Fruit fly (Drosophila melanogaster) whole organism, wandering third instar larva: ENCODE measurements around the gene Ugt304A1.

Experiments used
- Abd-B ChIP-seq: fragments of >200 bp; optimal IDR thresholded peaks from 2 replicates; lab custom pipeline; 2017; ENCODE audit warnings: missing biosample characterization, missing genetic modification characterization
- CG9705 ChIP-seq: fragments of 200-800 bp; sonication (Bioruptor generic); optimal IDR thresholded peaks from 2 replicates; lab custom pipeline; 2018; ENCODE audit warnings: missing biosample characterization, mild to moderate bottlenecking, missing genetic modification characterization
- Mio ChIP-seq: sonication (Bioruptor generic); optimal IDR thresholded peaks from 2 replicates; lab custom pipeline; 2016; ENCODE audit warnings: missing biosample characterization, missing genetic modification characterization
- Myc ChIP-seq: fragments of >200 bp; optimal IDR thresholded peaks from 2 replicates; lab custom pipeline; 2017
- N ChIP-seq: fragments of >200 bp; optimal IDR thresholded peaks from 2 replicates; lab custom pipeline; 2018; ENCODE audit warnings: missing biosample characterization, missing external identifiers, missing genetic modification characterization
- OdsH ChIP-seq: fragments of 200-800 bp; sonication (Bioruptor generic); optimal IDR thresholded peaks from 2 replicates; lab custom pipeline; 2016; ENCODE audit warnings: missing biosample characterization, mild to moderate bottlenecking, missing genetic modification characterization
- Rel ChIP-seq, 2 experiments: fragments of 200-800 bp; sonication (Bioruptor generic) in 1 of 2; optimal IDR thresholded peaks; 2 replicates in 1 of 2; 3 replicates in 1 of 2; lab custom pipeline; 2016 to 2019; ENCODE audit warnings: mild to moderate bottlenecking in 2 of 2, missing biosample characterization in 2 of 2, missing genetic modification characterization in 2 of 2, moderate library complexity in 1 of 2
- dmrt93B ChIP-seq: fragments of 200-800 bp; sonication (Bioruptor generic); optimal IDR thresholded peaks from 2 replicates; lab custom pipeline; 2018; ENCODE audit warnings: missing biosample characterization, mild to moderate bottlenecking, missing genetic modification characterization
- dsf ChIP-seq: sonication (Bioruptor generic); optimal IDR thresholded peaks from 2 replicates; lab custom pipeline; 2016; ENCODE audit warnings: missing biosample characterization, missing genetic modification characterization, borderline replicate concordance
- ey ChIP-seq: fragments of 200-800 bp; sonication (Bioruptor generic); optimal IDR thresholded peaks from 2 replicates; lab custom pipeline; 2016; ENCODE audit warnings: missing biosample characterization, missing genetic modification characterization
- fru ChIP-seq: fragments of 200-800 bp; sonication (Bioruptor generic); optimal IDR thresholded peaks from 3 replicates; lab custom pipeline; 2016; ENCODE audit warnings: missing biosample characterization, mild to moderate bottlenecking, missing genetic modification characterization
- jim ChIP-seq: fragments of 175-275, 200-325 bp; sonication (Bioruptor generic); optimal IDR thresholded peaks from 2 replicates; lab custom pipeline; 2016; ENCODE audit warnings: missing biosample characterization, mild to moderate bottlenecking, missing genetic modification characterization
- pan ChIP-seq: fragments of >200 bp; optimal IDR thresholded peaks from 2 replicates; lab custom pipeline; 2017
- usp ChIP-seq: fragments of >200 bp; optimal IDR thresholded peaks from 2 replicates; lab custom pipeline; 2017; ENCODE audit warnings: missing biosample characterization, missing genetic modification characterization

Ugt304A1 gene

dm6 chr3R:11126383-11126782 is 48.8 kb downstream of the Ugt304A1 start:
- TF ChIP-seq fru (GFP tag; lab: Kevin White, UChicago), result peak; percentile 63
- no peak for TF ChIP-seq Myc (lab: Kevin White, UChicago)
- TF ChIP-seq Abd-B, result no peak
- no peak for TF ChIP-seq pan (lab: Kevin White, UChicago)
- no peak for TF ChIP-seq ey
- TF ChIP-seq usp (GFP tag; lab: Kevin White, UChicago), result no peak
- TF ChIP-seq CG9705 (GFP tag; lab: Kevin White, UChicago), result no peak
- TF ChIP-seq Mio (GFP tag; lab: Kevin White, UChicago), result no peak
- TF ChIP-seq OdsH (GFP tag; lab: Kevin White, UChicago), result no peak
- TF ChIP-seq jim (GFP tag; lab: Kevin White, UChicago), result no peak
- no peak for TF ChIP-seq N (GFP tag; lab: Kevin White, UChicago)
- no peak for TF ChIP-seq dsf (GFP tag; lab: Kevin White, UChicago)
- TF ChIP-seq Rel (GFP tag; optimal IDR thresholded peaks at IDR 0.05; lab: Kevin White, UChicago), result no peak
- peak; percentile 68 for TF ChIP-seq Rel (tag; optimal IDR thresholded peaks at IDR 0.05; lab: Kevin White, UChicago)
- TF ChIP-seq dmrt93B (GFP tag; lab: Kevin White, UChicago), result no peak
